Worm (Caenorhabditis elegans) whole organism, L4 larva: ENCODE results near the gene rps-29.

Source experiments
- D1046.2 ChIP-seq: fragments of 200-800 bp; sonication (Bioruptor generic); IDR thresholded peaks from 2 replicates; pipeline ENCODE4 v1.3.6; 2022; ENCODE audit warnings: missing genetic modification characterization, missing compliant biosample characterization
- F26F4.8 ChIP-seq: fragments of 200-800 bp; sonication (Bioruptor generic); conservative IDR thresholded peaks from 2 replicates; pipeline ENCODE4 v1.3.6; 2022; ENCODE audit warnings: missing genetic modification characterization, missing compliant biosample characterization
- F37D6.2 ChIP-seq: sonication (generic microtip); optimal IDR thresholded peaks from 2 replicates; lab custom pipeline; 2016; ENCODE audit warnings: mild to moderate bottlenecking, missing genetic modification characterization, missing compliant biosample characterization
- F49E8.2 ChIP-seq: sonication (generic microtip); optimal IDR thresholded peaks from 2 replicates; lab custom pipeline; 2016; ENCODE audit warnings: missing compliant biosample characterization, mild to moderate bottlenecking, missing genetic modification characterization, borderline replicate concordance
- R02D3.7 ChIP-seq: fragments of 150-350 bp; sonication (generic microtip); optimal IDR thresholded peaks from 3 replicates; lab custom pipeline; 2014; ENCODE audit warnings: missing biosample characterization, missing genetic modification characterization
- Y5F2A.4 ChIP-seq: fragments of 200-800 bp; sonication (Bioruptor generic); optimal IDR thresholded peaks from 2 replicates; lab custom pipeline; 2018; ENCODE audit warnings: mild to moderate bottlenecking, missing genetic modification characterization, missing compliant biosample characterization
- Y75B8A.6 ChIP-seq: fragments of 200-800 bp; sonication (Bioruptor generic); IDR thresholded peaks from 2 replicates; pipeline ENCODE4 v1.3.6; 2022; ENCODE audit warnings: missing genetic modification reagents, missing genetic modification characterization, missing compliant biosample characterization
- ZK546.5 ChIP-seq, 2 experiments: sonication (generic microtip); optimal IDR thresholded peaks; 2 replicates each; lab custom pipeline; 2017; ENCODE audit warnings: missing biosample characterization in 2 of 2, missing genetic modification characterization in 2 of 2
- ceh-28 ChIP-seq: fragments of 150-350 bp; optimal IDR thresholded peaks from 2 replicates; lab custom pipeline; 2014; ENCODE audit warnings: missing biosample characterization, missing genetic modification reagents, missing genetic modification characterization
- ceh-44 ChIP-seq: fragments of 200-800 bp; sonication (Bioruptor generic); IDR thresholded peaks from 2 replicates; pipeline ENCODE4 v1.3.6; 2022; ENCODE audit warnings: missing genetic modification reagents, missing genetic modification characterization, missing compliant biosample characterization
- ces-1 ChIP-seq: fragments of 150-350 bp; sonication (generic microtip); optimal IDR thresholded peaks from 4 replicates; lab custom pipeline; 2014; ENCODE audit warnings: missing biosample characterization, missing genetic modification reagents, missing genetic modification characterization
- cey-2 ChIP-seq: sonication (generic microtip); optimal IDR thresholded peaks from 3 replicates; lab custom pipeline; 2017; ENCODE audit warnings: missing genetic modification characterization, mild to moderate bottlenecking, missing compliant biosample characterization, antibody characterized with exemption, borderline replicate concordance; ENCODE audit not compliant: insufficient read depth
- daf-12 ChIP-seq: fragments of 150-350 bp; optimal IDR thresholded peaks from 2 replicates; lab custom pipeline; 2014; ENCODE audit warnings: missing biosample characterization, missing genetic modification reagents, missing genetic modification characterization
- daf-19 ChIP-seq: fragments of 200-800 bp; sonication (Bioruptor generic); conservative IDR thresholded peaks from 2 replicates; pipeline ENCODE4 v1.3.6; 2022; ENCODE audit warnings: missing genetic modification characterization, missing compliant biosample characterization
- dmd-8 ChIP-seq: fragments of 200-800 bp; sonication (Bioruptor generic); IDR thresholded peaks from 2 replicates; pipeline ENCODE4 v1.3.6; 2022; ENCODE audit warnings: missing genetic modification characterization, missing compliant biosample characterization
- duxl-1 ChIP-seq: sonication (generic microtip); optimal IDR thresholded peaks from 2 replicates; lab custom pipeline; 2016; ENCODE audit warnings: mild to moderate bottlenecking, missing genetic modification characterization, moderate library complexity, missing compliant biosample characterization; ENCODE audit not compliant: poor library complexity
- dve-1 ChIP-seq: sonication (generic microtip); optimal IDR thresholded peaks from 2 replicates; lab custom pipeline; 2017; ENCODE audit warnings: antibody characterized with exemption, mild to moderate bottlenecking, missing genetic modification characterization, missing compliant biosample characterization; ENCODE audit not compliant: insufficient read depth
- egl-27 ChIP-seq: sonication (generic microtip); optimal IDR thresholded peaks from 3 replicates; lab custom pipeline; 2017; ENCODE audit warnings: missing biosample characterization, missing genetic modification reagents, missing genetic modification characterization
- egl-43 ChIP-seq: fragments of 200-800 bp; sonication (Bioruptor generic); IDR thresholded peaks from 2 replicates; pipeline ENCODE4 v1.3.6; 2022; ENCODE audit warnings: missing genetic modification reagents, missing genetic modification characterization, missing compliant biosample characterization
- hif-1 ChIP-seq, 2 experiments: sonication (generic microtip); optimal IDR thresholded peaks; 2 replicates each; lab custom pipeline; 2016 to 2017; ENCODE audit warnings: missing compliant biosample characterization in 2 of 2, missing genetic modification characterization in 2 of 2, missing genetic modification reagents in 2 of 2, missing genotype in 2 of 2, mild to moderate bottlenecking in 1 of 2
- hlh-11 ChIP-seq: fragments of 200-800 bp; sonication (Bioruptor generic); optimal IDR thresholded peaks from 2 replicates; lab custom pipeline; 2018; ENCODE audit warnings: mild to moderate bottlenecking, missing genetic modification characterization, missing compliant biosample characterization
- hmg-1.1 ChIP-seq: fragments of 200-800 bp; sonication (Bioruptor generic); IDR thresholded peaks from 2 replicates; pipeline ENCODE4 v1.3.6; 2022; ENCODE audit warnings: missing genetic modification reagents, missing genetic modification characterization, missing compliant biosample characterization
- lin-1 ChIP-seq: fragments of 200-800 bp; sonication (Bioruptor generic); IDR thresholded peaks from 2 replicates; pipeline ENCODE4 v1.3.6; 2022; ENCODE audit warnings: missing genetic modification reagents, missing genetic modification characterization, missing compliant biosample characterization
- lin-13 ChIP-seq: fragments of 150-350 bp; optimal IDR thresholded peaks from 2 replicates; lab custom pipeline; 2014; ENCODE audit warnings: missing biosample characterization, missing genetic modification reagents, missing genetic modification characterization
- lin-38 ChIP-seq: fragments of 200-800 bp; sonication (Bioruptor generic); IDR thresholded peaks from 2 replicates; pipeline ENCODE4 v1.3.6; 2022; ENCODE audit warnings: missing genetic modification reagents, missing genetic modification characterization, missing compliant biosample characterization
- madf-5 ChIP-seq, 2 experiments: fragments of 200-800 bp; sonication (Bioruptor generic); IDR thresholded peaks; 2 replicates each; pipeline ENCODE4 v1.3.6; 2022; ENCODE audit warnings: missing compliant biosample characterization in 2 of 2, missing genetic modification characterization in 2 of 2
- mdl-1 ChIP-seq, 2 experiments: fragments of 150-350 bp in 1 of 2; sonication (generic microtip) in 1 of 2; optimal IDR thresholded peaks; 2 replicates each; lab custom pipeline; 2014 to 2017; ENCODE audit warnings: missing biosample characterization in 2 of 2, missing genetic modification characterization in 2 of 2
- mdt-29 ChIP-seq: fragments of 200-800 bp; sonication (Bioruptor generic); IDR thresholded peaks from 2 replicates; pipeline ENCODE4 v1.3.6; 2022; ENCODE audit warnings: missing genetic modification reagents, missing genetic modification characterization, missing compliant biosample characterization
- mes-2 ChIP-seq: sonication (generic microtip); optimal IDR thresholded peaks from 2 replicates; lab custom pipeline; 2016; ENCODE audit warnings: missing genotype, mild to moderate bottlenecking, missing genetic modification characterization, missing compliant biosample characterization; ENCODE audit not compliant: poor library complexity, severe bottlenecking
- mxl-2 ChIP-seq: fragments of 200-800 bp; sonication (Bioruptor generic); conservative IDR thresholded peaks from 2 replicates; pipeline ENCODE4 v1.3.6; 2022; ENCODE audit warnings: missing genetic modification reagents, missing genetic modification characterization, missing compliant biosample characterization
- mxl-3 ChIP-seq: fragments of 200-800 bp; sonication (Bioruptor generic); optimal IDR thresholded peaks from 2 replicates; lab custom pipeline; 2018; ENCODE audit warnings: mild to moderate bottlenecking, missing genetic modification characterization, missing compliant biosample characterization
- nhr-11 ChIP-seq: fragments of 150-350 bp; optimal IDR thresholded peaks from 2 replicates; lab custom pipeline; 2014; ENCODE audit warnings: missing biosample characterization, missing genetic modification characterization
- nhr-237 ChIP-seq: sonication (generic microtip); optimal IDR thresholded peaks from 2 replicates; lab custom pipeline; 2017; ENCODE audit warnings: missing biosample characterization, missing genetic modification characterization
- nhr-25 ChIP-seq: sonication (generic microtip); optimal IDR thresholded peaks from 2 replicates; lab custom pipeline; 2017; ENCODE audit warnings: missing genetic modification characterization, mild to moderate bottlenecking, missing compliant biosample characterization, antibody characterized with exemption, moderate library complexity, borderline replicate concordance; ENCODE audit not compliant: insufficient read depth
- nhr-48 ChIP-seq: sonication (generic microtip); optimal IDR thresholded peaks from 2 replicates; lab custom pipeline; 2016; ENCODE audit warnings: mild to moderate bottlenecking, missing genetic modification characterization, missing compliant biosample characterization
- nhr-6 ChIP-seq: fragments of 150-350 bp; optimal IDR thresholded peaks from 2 replicates; lab custom pipeline; 2014; ENCODE audit warnings: missing biosample characterization, missing genetic modification characterization
- nhr-76 ChIP-seq: fragments of 150-350 bp; optimal IDR thresholded peaks from 2 replicates; lab custom pipeline; 2014; ENCODE audit warnings: missing biosample characterization, missing genetic modification characterization
- nhr-77 ChIP-seq: fragments of 150-350 bp; optimal IDR thresholded peaks from 2 replicates; lab custom pipeline; 2014; ENCODE audit warnings: missing biosample characterization, missing genetic modification characterization
- rbr-2 ChIP-seq: sonication (generic microtip); optimal IDR thresholded peaks from 2 replicates; lab custom pipeline; 2016; ENCODE audit warnings: missing genotype, missing genetic modification characterization, missing compliant biosample characterization
- saeg-2 ChIP-seq: fragments of 200-800 bp; sonication (Bioruptor generic); IDR thresholded peaks from 2 replicates; pipeline ENCODE4 v1.3.6; 2022; ENCODE audit warnings: missing genetic modification reagents, missing genetic modification characterization, missing compliant biosample characterization
- sdz-12 ChIP-seq: fragments of 200-800 bp; sonication (Bioruptor generic); optimal IDR thresholded peaks from 2 replicates; lab custom pipeline; 2018; ENCODE audit warnings: mild to moderate bottlenecking, missing genetic modification characterization, missing compliant biosample characterization
- set-16 ChIP-seq: fragments of 200-800 bp; sonication (Bioruptor generic); IDR thresholded peaks from 2 replicates; pipeline ENCODE4 v1.3.6; 2022; ENCODE audit warnings: missing genetic modification reagents, missing genetic modification characterization, missing compliant biosample characterization
- skn-1 ChIP-seq: fragments of 150-350 bp; optimal IDR thresholded peaks from 2 replicates; lab custom pipeline; 2014; ENCODE audit warnings: missing biosample characterization, missing genetic modification characterization
- snpc-1.2 ChIP-seq: fragments of 200-800 bp; sonication (Bioruptor generic); IDR thresholded peaks from 2 replicates; pipeline ENCODE4 v1.3.6; 2022; ENCODE audit warnings: missing genetic modification reagents, missing genetic modification characterization, missing compliant biosample characterization
- tra-1 ChIP-seq: fragments of 200-800 bp; sonication (Bioruptor generic); IDR thresholded peaks from 2 replicates; pipeline ENCODE4 v1.3.6; 2022; ENCODE audit warnings: missing genetic modification reagents, missing genetic modification characterization, missing compliant biosample characterization
- vab-7 ChIP-seq: fragments of 200-800 bp; sonication (Bioruptor generic); IDR thresholded peaks from 2 replicates; pipeline ENCODE4 v1.3.6; 2022; ENCODE audit warnings: missing genetic modification reagents, missing genetic modification characterization, missing compliant biosample characterization
- zag-1 ChIP-seq: fragments of 150-350 bp; optimal IDR thresholded peaks from 2 replicates; lab custom pipeline; 2014; ENCODE audit warnings: missing biosample characterization, missing genetic modification characterization
- zfp-2 ChIP-seq: sonication (generic microtip); optimal IDR thresholded peaks from 2 replicates; lab custom pipeline; 2016; ENCODE audit warnings: mild to moderate bottlenecking, missing genetic modification characterization, missing compliant biosample characterization
- zfp-3 ChIP-seq: fragments of 200-800 bp; sonication (Bioruptor generic); conservative IDR thresholded peaks from 2 replicates; pipeline ENCODE4 v1.3.6; 2022; ENCODE audit warnings: missing genetic modification reagents, missing genetic modification characterization, missing compliant biosample characterization

The rps-29 gene

DNA sequence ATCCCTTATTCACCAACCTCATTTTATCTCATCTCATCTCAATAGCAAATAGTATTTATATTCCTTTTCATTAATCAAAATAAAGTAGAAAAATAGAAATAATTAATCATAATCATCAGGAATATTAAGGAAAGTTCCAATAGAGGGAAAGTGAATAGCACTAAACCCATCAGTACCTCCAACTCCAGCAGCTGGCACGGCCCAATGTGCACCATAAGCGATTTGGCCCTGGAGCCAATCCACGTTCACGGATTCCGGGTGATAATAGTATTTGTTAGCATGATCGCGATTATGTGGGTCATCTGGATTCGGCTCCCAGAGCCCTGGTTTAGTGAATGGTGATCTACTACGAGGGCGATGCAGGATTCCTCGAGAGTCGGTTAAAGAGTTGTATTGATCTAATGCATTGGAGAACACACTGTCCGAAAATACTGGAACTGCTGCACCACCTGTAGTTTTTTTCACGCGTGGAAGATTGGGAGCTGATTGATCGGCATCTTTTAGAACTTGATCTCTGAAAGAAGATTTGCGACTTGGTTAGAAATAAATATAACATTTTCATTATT is 41.7 kb downstream of the rps-29 start (continued):
- TF ChIP-seq nhr-48 (peak; percentile 72), mdl-1 (tag; optimal IDR thresholded peaks at IDR 0.05; lab: Kevin White, UChicago) (peak; percentile 41 to 53), lin-1 (GFP tag; lab: Robert Waterston, UW) (peak; percentile 95), nhr-11 (tag; lab: Kevin White, UChicago) (no peak), mxl-3 (GFP tag; lab: Kevin White, UChicago) (peak; percentile 62), lin-38 (GFP tag; lab: Robert Waterston, UW) (peak; percentile 82), Y75B8A.6 (GFP tag; lab: Robert Waterston, UW) (peak; percentile 99), dmd-8 (peak; percentile 90), egl-43 (GFP tag; lab: Robert Waterston, UW) (peak; percentile 96), hmg-1.1 (GFP tag; lab: Robert Waterston, UW) (peak; percentile 80), duxl-1 (tag; lab: Kevin White, UChicago) (peak; percentile 94), mxl-2 (GFP tag; lab: Robert Waterston, UW) (peak; percentile 78), egl-27 (tag; lab: Kevin White, UChicago) (no peak), nhr-6 (no peak), cey-2 (tag; lab: Kevin White, UChicago) (no peak), skn-1 (tag; lab: Kevin White, UChicago) (peak; percentile 20), nhr-77 (peak; percentile 98), mdt-29 (GFP tag; lab: Robert Waterston, UW) (peak; percentile 93), F37D6.2 (tag; lab: Kevin White, UChicago) (peak; percentile 40), D1046.2 (GFP tag; lab: Robert Waterston, UW) (peak; percentile 91), snpc-1.2 (GFP tag; lab: Robert Waterston, UW) (peak; percentile 84), ceh-28 (tag; lab: Kevin White, UChicago) (no peak), ces-1 (no peak), madf-5 (GFP tag; IDR thresholded peaks at IDR 0.05; lab: Robert Waterston, UW) (peak; percentile 77 to 95; a peak in 3 of 4 replicates), hif-1 (tag; optimal IDR thresholded peaks at IDR 0.05; lab: Kevin White, UChicago) (peak; percentile 55 to 96), F26F4.8 (GFP tag; lab: Robert Waterston, UW) (no peak), mes-2 (tag; lab: Kevin White, UChicago) (peak; percentile 77), nhr-25 (tag; lab: Kevin White, UChicago) (peak; percentile 84), tra-1 (GFP tag; lab: Robert Waterston, UW) (peak; percentile 93), lin-13 (GFP tag; lab: Kevin White, UChicago) (peak; percentile 49), sdz-12 (peak; percentile 99), daf-19 (GFP tag; lab: Robert Waterston, UW) (0 out of 2 replicates have a peak, but pooled peaks have one; percentile 79), zfp-3 (peak; percentile 99), R02D3.7 (no peak), daf-12 (tag; lab: Kevin White, UChicago) (no peak), nhr-76 (tag; lab: Kevin White, UChicago) (no peak), ZK546.5 (tag; optimal IDR thresholded peaks at IDR 0.05; lab: Kevin White, UChicago) (peak in 1 of 2 experiments; percentile 45), rbr-2 (tag; lab: Kevin White, UChicago) (peak; percentile 47), F49E8.2 (tag; lab: Kevin White, UChicago) (no peak), nhr-237 (peak; percentile 49), Y5F2A.4 (GFP tag; lab: Kevin White, UChicago) (peak; percentile 91), zfp-2 (tag; lab: Kevin White, UChicago) (peak; percentile 39), hlh-11 (tag; lab: Kevin White, UChicago) (peak; percentile 86), set-16 (GFP tag; lab: Robert Waterston, UW) (peak; percentile 60), dve-1 (tag; lab: Kevin White, UChicago) (peak; percentile 86), zag-1 (tag; lab: Kevin White, UChicago) (peak; percentile 45), vab-7 (GFP tag; lab: Robert Waterston, UW) (peak; percentile 93; the same call in 1 of the 2 replicates), ceh-44 (GFP tag; lab: Robert Waterston, UW) (peak; percentile 38; the same call in 1 of the 2 replicates), saeg-2 (GFP tag; lab: Robert Waterston, UW) (peak; percentile 88)
